Fruit fly (Drosophila melanogaster) whole organism, embryonic: ENCODE data around the gene CG12290.

Experiments
- CG10431 ChIP-seq: fragments of 200-800 bp; sonication (Bioruptor generic); optimal IDR thresholded peaks from 3 replicates; lab custom pipeline; 2018; ENCODE audit warnings: missing biosample characterization, mild to moderate bottlenecking, missing genetic modification characterization
- CG11085 ChIP-seq: fragments of 200-800 bp; sonication (Bioruptor generic); IDR thresholded peaks from 2 replicates; pipeline ENCODE4 v1.3.6; 2022; ENCODE audit warnings: missing biosample characterization, missing genetic modification characterization
- CG11247 ChIP-seq: fragments of 200-800 bp; sonication (Bioruptor generic); IDR thresholded peaks from 2 replicates; pipeline ENCODE4 v1.3.6; 2022; ENCODE audit warnings: missing biosample characterization, missing genetic modification characterization
- CG11456 ChIP-seq: fragments of 200-800 bp; sonication (Bioruptor generic); IDR thresholded peaks from 3 replicates; pipeline ENCODE4 v1.3.6; 2022; ENCODE audit warnings: missing biosample characterization, missing genetic modification characterization
- CG11696 ChIP-seq: fragments of 200-800 bp; sonication (Bioruptor generic); IDR thresholded peaks from 2 replicates; pipeline ENCODE4 v1.3.6; 2022; ENCODE audit warnings: missing biosample characterization, missing genetic modification characterization
- CG11723 ChIP-seq: fragments of 200-800 bp; sonication (Bioruptor generic); optimal IDR thresholded peaks from 2 replicates; lab custom pipeline; 2017; ENCODE audit warnings: missing biosample characterization, mild to moderate bottlenecking, missing genetic modification characterization
- CG12071 ChIP-seq: fragments of 200-800 bp; sonication (Bioruptor generic); optimal IDR thresholded peaks from 3 replicates; lab custom pipeline; 2018; ENCODE audit warnings: missing biosample characterization, mild to moderate bottlenecking, missing genetic modification characterization
- CG12104 ChIP-seq: fragments of 200-800 bp; sonication (Bioruptor generic); optimal IDR thresholded peaks from 3 replicates; lab custom pipeline; 2016; ENCODE audit warnings: missing biosample characterization, missing genetic modification characterization
- CG12155 ChIP-seq: fragments of 200-800 bp; sonication (Bioruptor generic); optimal IDR thresholded peaks from 3 replicates; lab custom pipeline; 2016; ENCODE audit warnings: missing biosample characterization, missing genetic modification characterization
- CG15073 ChIP-seq: fragments of 200-800 bp; sonication (Bioruptor generic); optimal IDR thresholded peaks from 2 replicates; lab custom pipeline; 2016; ENCODE audit warnings: missing biosample characterization, missing genetic modification characterization
- CG17328 ChIP-seq: fragments of 200-800 bp; sonication (Bioruptor generic); IDR thresholded peaks from 2 replicates; pipeline ENCODE4 v1.3.6; 2022; ENCODE audit warnings: missing biosample characterization, missing genetic modification characterization
- CG17361 ChIP-seq: fragments of 200-800 bp; sonication (Bioruptor generic); IDR thresholded peaks from 3 replicates; pipeline ENCODE4 v1.3.6; 2022; ENCODE audit warnings: missing biosample characterization, missing genetic modification characterization
- CG17612 ChIP-seq: fragments of 200-800 bp; sonication (Bioruptor generic); IDR thresholded peaks from 2 replicates; pipeline ENCODE4 v1.3.6; 2022; ENCODE audit warnings: missing biosample characterization, missing genetic modification characterization
- CG2116 ChIP-seq: fragments of 200-800 bp; sonication (Bioruptor generic); optimal IDR thresholded peaks from 3 replicates; lab custom pipeline; 2018; ENCODE audit warnings: missing biosample characterization, mild to moderate bottlenecking, missing genetic modification characterization
- CG2889 ChIP-seq: fragments of 200-800 bp; sonication (Bioruptor generic); IDR thresholded peaks from 3 replicates; pipeline ENCODE4 v1.3.6; 2022; ENCODE audit warnings: missing biosample characterization, missing genetic modification characterization
- CG30431 ChIP-seq: fragments of 200-800 bp; sonication (Bioruptor generic); optimal IDR thresholded peaks from 2 replicates; lab custom pipeline; 2017; ENCODE audit warnings: missing biosample characterization, missing genetic modification characterization
- CG34376 ChIP-seq: fragments of 200-800 bp; sonication (Bioruptor generic); optimal IDR thresholded peaks from 2 replicates; lab custom pipeline; 2018; ENCODE audit warnings: missing biosample characterization, mild to moderate bottlenecking, missing genetic modification characterization
- CG4328 ChIP-seq: fragments of 200-800 bp; sonication (Bioruptor generic); optimal IDR thresholded peaks from 3 replicates; lab custom pipeline; 2017; ENCODE audit warnings: missing biosample characterization, missing genetic modification reagents, missing genetic modification characterization
- CG7372 ChIP-seq: fragments of 200-800 bp; sonication (Bioruptor generic); IDR thresholded peaks from 2 replicates; pipeline ENCODE4 v1.3.6; 2022; ENCODE audit warnings: missing biosample characterization, missing genetic modification characterization
- CG8478 ChIP-seq: fragments of >200 bp; optimal IDR thresholded peaks from 2 replicates; lab custom pipeline; 2018
- CG8924 ChIP-seq: fragments of 200-800 bp; optimal IDR thresholded peaks from 3 replicates; lab custom pipeline; 2019; ENCODE audit warnings: missing biosample characterization, mild to moderate bottlenecking, missing genetic modification characterization, moderate library complexity
- CG9797 ChIP-seq: fragments of 200-800 bp; sonication (Bioruptor generic); optimal IDR thresholded peaks from 3 replicates; lab custom pipeline; 2018; ENCODE audit warnings: missing biosample characterization, mild to moderate bottlenecking, missing genetic modification characterization
- CG9817 ChIP-seq: fragments of 200-800 bp; sonication (Bioruptor generic); optimal IDR thresholded peaks from 2 replicates; lab custom pipeline; 2018; ENCODE audit warnings: missing biosample characterization, mild to moderate bottlenecking, missing genetic modification characterization, moderate library complexity
- CoRest ChIP-seq: fragments of 200-800 bp; sonication (Bioruptor generic); optimal IDR thresholded peaks from 3 replicates; lab custom pipeline; 2018; ENCODE audit warnings: missing biosample characterization, mild to moderate bottlenecking, missing genetic modification characterization, moderate library complexity
- D19A ChIP-seq: fragments of 200-800 bp; optimal IDR thresholded peaks from 3 replicates; lab custom pipeline; 2019; ENCODE audit warnings: missing biosample characterization, mild to moderate bottlenecking, missing genetic modification characterization, moderate library complexity
- Hand ChIP-seq: fragments of 200-800 bp; sonication (Bioruptor generic); optimal IDR thresholded peaks from 2 replicates; lab custom pipeline; 2017; ENCODE audit warnings: mild to moderate bottlenecking, missing biosample characterization, missing genetic modification reagents, missing genetic modification characterization
- Meics ChIP-seq: fragments of 200-800 bp; sonication (Bioruptor generic); optimal IDR thresholded peaks from 2 replicates; lab custom pipeline; 2017; ENCODE audit warnings: missing biosample characterization, mild to moderate bottlenecking, missing genetic modification characterization
- Nf-YC ChIP-seq: fragments of 200-800 bp; optimal IDR thresholded peaks from 3 replicates; lab custom pipeline; 2019; ENCODE audit warnings: missing biosample characterization, mild to moderate bottlenecking, missing genetic modification characterization, moderate library complexity
- Oaz ChIP-seq: fragments of 200-800 bp; sonication (Bioruptor generic); IDR thresholded peaks from 2 replicates; pipeline ENCODE4 v1.3.6; 2022; ENCODE audit warnings: missing biosample characterization, missing genetic modification characterization
- Scr ChIP-seq: fragments of 200-800 bp; sonication (Bioruptor generic); IDR thresholded peaks from 2 replicates; pipeline ENCODE4 v1.3.6; 2022; ENCODE audit warnings: missing biosample characterization, missing genetic modification characterization; ENCODE audit not compliant: partially characterized antibody
- Sin3A ChIP-seq: fragments of >200 bp; optimal IDR thresholded peaks from 2 replicates; lab custom pipeline; 2018
- Stat92E ChIP-seq, 3 experiments: fragments of >200 bp in 2 of 3; fragments of 200-800 bp in 1 of 3; sonication (Bioruptor generic) in 1 of 3; optimal IDR thresholded peaks; 2 replicates each; lab custom pipeline; 2017 to 2019; ENCODE audit warnings: missing biosample characterization in 3 of 3, missing genetic modification characterization in 3 of 3, mild to moderate bottlenecking in 1 of 3, moderate library complexity in 1 of 3
- Tbp ChIP-seq: fragments of >200 bp; optimal IDR thresholded peaks from 2 replicates; lab custom pipeline; 2018; ENCODE audit warnings: missing biosample characterization, missing genetic modification characterization
- ase ChIP-seq: fragments of 200-800 bp; sonication (Bioruptor generic); IDR thresholded peaks from 3 replicates; pipeline ENCODE4 v1.3.6; 2022; ENCODE audit warnings: missing biosample characterization, missing genetic modification characterization
- croc ChIP-seq: fragments of 200-800 bp; sonication (Bioruptor generic); conservative IDR thresholded peaks from 3 replicates; pipeline ENCODE4 v1.3.6; 2022; ENCODE audit warnings: missing biosample characterization, missing genetic modification characterization
- crol ChIP-seq: fragments of 200-800 bp; sonication (Bioruptor generic); IDR thresholded peaks from 2 replicates; pipeline ENCODE4 v1.3.6; 2022; ENCODE audit warnings: missing biosample characterization, missing genetic modification characterization
- dpn ChIP-seq, 2 experiments: fragments of 200-800 bp; sonication (Bioruptor generic); optimal IDR thresholded peaks; 3 replicates each; lab custom pipeline; 2016; ENCODE audit warnings: missing biosample characterization in 2 of 2, missing genetic modification characterization in 2 of 2
- ham ChIP-seq: fragments of 200-800 bp; sonication (Bioruptor generic); IDR thresholded peaks from 2 replicates; pipeline ENCODE4 v1.3.6; 2022; ENCODE audit warnings: missing biosample characterization, missing genetic modification characterization
- klu ChIP-seq: fragments of 200-800 bp; sonication (Bioruptor generic); IDR thresholded peaks from 2 replicates; pipeline ENCODE4 v1.3.6; 2022; ENCODE audit warnings: missing biosample characterization, missing genetic modification characterization
- nerfin-1 ChIP-seq: fragments of 200-800 bp; sonication (Bioruptor generic); optimal IDR thresholded peaks from 3 replicates; lab custom pipeline; 2019; ENCODE audit warnings: missing biosample characterization, mild to moderate bottlenecking, missing genetic modification characterization, moderate library complexity
- nmo ChIP-seq: fragments of 200-800 bp; sonication (Bioruptor generic); optimal IDR thresholded peaks from 2 replicates; lab custom pipeline; 2018; ENCODE audit warnings: missing biosample characterization, mild to moderate bottlenecking, missing genetic modification characterization, moderate library complexity
- nom ChIP-seq: fragments of 200-800 bp; sonication (Bioruptor generic); optimal IDR thresholded peaks from 2 replicates; lab custom pipeline; 2017; ENCODE audit warnings: missing biosample characterization, missing genetic modification characterization, mild to moderate bottlenecking, moderate library complexity, missing genetic modification reagents
- onecut ChIP-seq: fragments of 200-800 bp; sonication (Bioruptor generic); IDR thresholded peaks from 2 replicates; pipeline ENCODE4 v1.3.6; 2022; ENCODE audit warnings: missing biosample characterization, missing genetic modification characterization
- peb ChIP-seq: fragments of 200-800 bp; sonication (Bioruptor generic); IDR thresholded peaks from 2 replicates; pipeline ENCODE4 v1.3.6; 2022; ENCODE audit warnings: missing biosample characterization, missing genetic modification characterization
- ranshi ChIP-seq: fragments of 200-800 bp; sonication (Bioruptor generic); IDR thresholded peaks from 2 replicates; pipeline ENCODE4 v1.3.6; 2022; ENCODE audit warnings: missing biosample characterization, missing genetic modification characterization
- slou ChIP-seq: fragments of 200-800 bp; sonication (Bioruptor generic); optimal IDR thresholded peaks from 3 replicates; lab custom pipeline; 2016; ENCODE audit warnings: missing biosample characterization, missing genetic modification characterization
- trh ChIP-seq: fragments of 200-800 bp; sonication (Bioruptor generic); optimal IDR thresholded peaks from 2 replicates; lab custom pipeline; 2016; ENCODE audit warnings: missing biosample characterization, missing genetic modification characterization
- ttk ChIP-seq: fragments of 200-800 bp; sonication (Bioruptor generic); IDR thresholded peaks from 2 replicates; pipeline ENCODE4 v2.1.2; 2022; ENCODE audit warnings: missing biosample characterization, missing genetic modification characterization
- vnd ChIP-seq: fragments of 200-800 bp; sonication (Bioruptor generic); IDR thresholded peaks from 3 replicates; pipeline ENCODE4 v1.3.6; 2022; ENCODE audit warnings: missing biosample characterization, missing genetic modification characterization; ENCODE audit not compliant: partially characterized antibody
- vvl ChIP-seq: fragments of 200-800 bp; sonication (Bioruptor generic); IDR thresholded peaks from 2 replicates; pipeline ENCODE4 v1.3.6; 2022; ENCODE audit warnings: missing biosample characterization, missing genetic modification characterization
- wek ChIP-seq: fragments of 200-800 bp; sonication (Bioruptor generic); optimal IDR thresholded peaks from 3 replicates; lab custom pipeline; 2018; ENCODE audit warnings: missing biosample characterization, mild to moderate bottlenecking, missing genetic modification characterization, moderate library complexity
- z ChIP-seq: fragments of 200-800 bp; sonication (Bioruptor generic); IDR thresholded peaks from 3 replicates; pipeline ENCODE4 v1.3.6; 2022; ENCODE audit warnings: missing biosample characterization, missing genetic modification characterization

The CG12290 gene

dm6 chr3R:26188708-26189107, 41.3 kb upstream of the CG12290 start, which contains the start of gene CG6073 (continued):
- TF ChIP-seq CoRest (tag; lab: Kevin White, UChicago) (peak; percentile 73), CG11696 (no peak), CG17361 (GFP tag; lab: Robert Waterston, UW) (no peak; the same call in 2 of the 3 replicates), CG9797 (peak; percentile 85), Sin3A (peak; percentile 85), nerfin-1 (tag; lab: Kevin White, UChicago) (no peak), CG9817 (tag; lab: Kevin White, UChicago) (peak; percentile 55), CG10431 (GFP tag; lab: Kevin White, UChicago) (no peak), CG8478 (peak; percentile 55), CG17612 (0 out of 2 replicates have a peak, but pooled peaks have one; percentile 11), nmo (GFP tag; lab: Kevin White, UChicago) (peak; percentile 85), CG7372 (GFP tag; lab: Robert Waterston, UW) (0 out of 2 replicates have a peak, but pooled peaks have one; percentile 16), trh (no peak), CG12104 (GFP tag; lab: Kevin White, UChicago) (no peak), slou (GFP tag; lab: Kevin White, UChicago) (no peak), CG30431 (no peak), ham (GFP tag; lab: Robert Waterston, UW) (no peak), vnd (no peak), Stat92E (GFP tag; optimal IDR thresholded peaks at IDR 0.05; lab: Kevin White, UChicago) (no peak), croc (GFP tag; lab: Robert Waterston, UW) (no peak), CG11456 (GFP tag; lab: Robert Waterston, UW) (peak; percentile 76), z (GFP tag; lab: Robert Waterston, UW) (no peak), Hand (no peak), Meics (GFP tag; lab: Kevin White, UChicago) (no peak), CG12071 (GFP tag; lab: Kevin White, UChicago) (peak; percentile 45), CG2116 (GFP tag; lab: Kevin White, UChicago) (peak; percentile 26), CG2889 (GFP tag; lab: Robert Waterston, UW) (no peak), CG34376 (GFP tag; lab: Kevin White, UChicago) (no peak), D19A (tag; lab: Kevin White, UChicago) (no peak), CG11247 (GFP tag; lab: Robert Waterston, UW) (no peak), Nf-YC (tag; lab: Kevin White, UChicago) (peak; percentile 49), CG15073 (GFP tag; lab: Kevin White, UChicago) (no peak), vvl (GFP tag; lab: Robert Waterston, UW) (no peak), peb (GFP tag; lab: Robert Waterston, UW) (0 out of 2 replicates have a peak, but pooled peaks have one; percentile 8), CG11085 (GFP tag; lab: Robert Waterston, UW) (0 out of 2 replicates have a peak, but pooled peaks have one; percentile 26), ttk (GFP tag; lab: Robert Waterston, UW) (0 out of 2 replicates have a peak, but pooled peaks have one; percentile 9), CG4328 (GFP tag; lab: Kevin White, UChicago) (no peak), onecut (GFP tag; lab: Robert Waterston, UW) (0 out of 2 replicates have a peak, but pooled peaks have one; percentile 6), CG12155 (GFP tag; lab: Kevin White, UChicago) (peak; percentile 27), CG11723 (no peak), dpn (GFP tag; optimal IDR thresholded peaks at IDR 0.05; lab: Kevin White, UChicago) (peak; percentile 64 to 71), ase (GFP tag; lab: Robert Waterston, UW) (peak; percentile 50; the same call in 2 of the 3 replicates), CG17328 (GFP tag; lab: Robert Waterston, UW) (no peak), Scr (peak; percentile 20), Tbp (GFP tag; lab: Kevin White, UChicago) (no peak), ranshi (GFP tag; lab: Robert Waterston, UW) (peak; percentile 40; the same call in 1 of the 2 replicates), nom (GFP tag; lab: Kevin White, UChicago) (no peak), crol (GFP tag; lab: Robert Waterston, UW) (no peak), wek (peak; percentile 86), CG8924 (no peak), Oaz (GFP tag; lab: Robert Waterston, UW) (no peak), klu (no peak)
